Fruit fly (Drosophila melanogaster) whole organism, embryonic: ENCODE data around the gene Ilp1.

ENCODE experiments used
- Bgb ChIP-seq: fragments of 200-800 bp; sonication (Bioruptor generic); IDR thresholded peaks from 2 replicates; pipeline ENCODE4 v1.3.6; 2022; ENCODE audit warnings: missing biosample characterization, missing genetic modification characterization; ENCODE audit not compliant: partially characterized antibody
- CG10543 ChIP-seq: fragments of 200-800 bp; sonication (Bioruptor generic); optimal IDR thresholded peaks from 3 replicates; lab custom pipeline; 2017; ENCODE audit warnings: missing biosample characterization, mild to moderate bottlenecking, missing genetic modification characterization, moderate library complexity
- CG12104 ChIP-seq: fragments of 200-800 bp; sonication (Bioruptor generic); optimal IDR thresholded peaks from 3 replicates; lab custom pipeline; 2016; ENCODE audit warnings: missing biosample characterization, missing genetic modification characterization
- CG12769 ChIP-seq: fragments of 200-800 bp; sonication (Bioruptor generic); optimal IDR thresholded peaks from 2 replicates; lab custom pipeline; 2019; ENCODE audit warnings: missing biosample characterization, mild to moderate bottlenecking, missing genetic modification characterization, moderate library complexity
- CG1602 ChIP-seq: fragments of 200-800 bp; sonication (Bioruptor generic); optimal IDR thresholded peaks from 3 replicates; lab custom pipeline; 2016; ENCODE audit warnings: missing biosample characterization, missing genetic modification characterization
- CG1792 ChIP-seq: fragments of 200-800 bp; sonication (Bioruptor generic); optimal IDR thresholded peaks from 2 replicates; lab custom pipeline; 2016; ENCODE audit warnings: missing biosample characterization, missing genetic modification characterization
- CG3163 ChIP-seq: fragments of 200-800 bp; sonication (Bioruptor generic); optimal IDR thresholded peaks from 3 replicates; lab custom pipeline; 2016; ENCODE audit warnings: missing biosample characterization, missing genetic modification characterization
- CG34224 ChIP-seq: fragments of 200-800 bp; sonication (Bioruptor generic); IDR thresholded peaks from 3 replicates; pipeline ENCODE4 v1.3.6; 2022; ENCODE audit warnings: missing biosample characterization, missing genetic modification characterization; ENCODE audit not compliant: partially characterized antibody
- CG4328 ChIP-seq: fragments of 200-800 bp; sonication (Bioruptor generic); optimal IDR thresholded peaks from 3 replicates; lab custom pipeline; 2017; ENCODE audit warnings: missing biosample characterization, missing genetic modification reagents, missing genetic modification characterization
- CG4424 ChIP-seq: fragments of 200-800 bp; sonication (Bioruptor generic); optimal IDR thresholded peaks from 3 replicates; lab custom pipeline; 2016; ENCODE audit warnings: missing biosample characterization, missing genetic modification characterization
- CG7357 ChIP-seq: fragments of 200-800 bp; sonication (Bioruptor generic); IDR thresholded peaks from 3 replicates; pipeline ENCODE4 v1.3.6; 2022; ENCODE audit warnings: missing biosample characterization, missing genetic modification characterization
- CG8290 ChIP-seq, 3 experiments: fragments of 200-800 bp; sonication (Bioruptor generic); optimal IDR thresholded peaks; 2 replicates each; lab custom pipeline; 2016 to 2019; ENCODE audit warnings: missing biosample characterization in 3 of 3, missing genetic modification characterization in 3 of 3, mild to moderate bottlenecking in 2 of 3, moderate library complexity in 1 of 3
- CG8478 ChIP-seq: fragments of >200 bp; optimal IDR thresholded peaks from 2 replicates; lab custom pipeline; 2018
- CG9817 ChIP-seq: fragments of 200-800 bp; sonication (Bioruptor generic); optimal IDR thresholded peaks from 2 replicates; lab custom pipeline; 2018; ENCODE audit warnings: missing biosample characterization, mild to moderate bottlenecking, missing genetic modification characterization, moderate library complexity
- CG9932 ChIP-seq: fragments of 200-800 bp; sonication (Bioruptor generic); IDR thresholded peaks from 2 replicates; pipeline ENCODE4 v1.3.6; 2022; ENCODE audit warnings: missing biosample characterization, missing genetic modification characterization
- Ets65A ChIP-seq: fragments of 200-800 bp; sonication (Bioruptor generic); peaks from one replicate; lab custom pipeline; 2016; ENCODE audit warnings: missing biosample characterization, missing genetic modification characterization
- Ets97D ChIP-seq: fragments of 200-800 bp; sonication (Bioruptor generic); optimal IDR thresholded peaks from 3 replicates; lab custom pipeline; 2016; ENCODE audit warnings: missing biosample characterization, missing genetic modification characterization
- H2.0 ChIP-seq: fragments of 200-800 bp; sonication (Bioruptor generic); IDR thresholded peaks from 2 replicates; pipeline ENCODE4 v1.3.6; 2022; ENCODE audit warnings: missing biosample characterization, missing genetic modification characterization
- Mrtf ChIP-seq: fragments of 200-800 bp; sonication (Bioruptor generic); IDR thresholded peaks from 3 replicates; pipeline ENCODE4 v1.3.6; 2022; ENCODE audit warnings: missing biosample characterization, missing genetic modification characterization
- Vsx1 ChIP-seq: fragments of 200-800 bp; sonication (Bioruptor generic); optimal IDR thresholded peaks from 2 replicates; lab custom pipeline; 2017; ENCODE audit warnings: missing biosample characterization, mild to moderate bottlenecking, missing genetic modification characterization, missing genetic modification reagents
- ap ChIP-seq: fragments of 200-800 bp; sonication (Bioruptor generic); IDR thresholded peaks from 2 replicates; pipeline ENCODE4 v1.3.6; 2022; ENCODE audit warnings: missing biosample characterization, missing genetic modification characterization
- cg ChIP-seq: fragments of 200-800 bp; sonication (Bioruptor generic); optimal IDR thresholded peaks from 3 replicates; lab custom pipeline; 2019; ENCODE audit warnings: missing biosample characterization, mild to moderate bottlenecking, missing genetic modification characterization, moderate library complexity
- chinmo ChIP-seq: fragments of 200-800 bp; sonication (Bioruptor generic); IDR thresholded peaks from 4 replicates; pipeline ENCODE4 v1.3.6; 2022; ENCODE audit warnings: missing biosample characterization, missing genetic modification characterization; ENCODE audit not compliant: partially characterized antibody
- cwo ChIP-seq: fragments of 200-800 bp; sonication (Bioruptor generic); optimal IDR thresholded peaks from 3 replicates; lab custom pipeline; 2017; ENCODE audit warnings: missing biosample characterization, missing genetic modification characterization, mild to moderate bottlenecking, moderate library complexity, missing genetic modification reagents
- dmrt99B ChIP-seq: fragments of 200-800 bp; sonication (Bioruptor generic); optimal IDR thresholded peaks from 2 replicates; lab custom pipeline; 2018; ENCODE audit warnings: missing biosample characterization, mild to moderate bottlenecking, missing genetic modification characterization, moderate library complexity
- fd3F ChIP-seq: fragments of 200-800 bp; sonication (Bioruptor generic); optimal IDR thresholded peaks from 2 replicates; lab custom pipeline; 2018; ENCODE audit warnings: missing biosample characterization, mild to moderate bottlenecking, missing genetic modification characterization, moderate library complexity
- her ChIP-seq: fragments of 200-800 bp; sonication (Bioruptor generic); optimal IDR thresholded peaks from 2 replicates; lab custom pipeline; 2016; ENCODE audit warnings: missing biosample characterization, missing genetic modification characterization
- hth ChIP-seq: fragments of >200 bp; optimal IDR thresholded peaks from 2 replicates; lab custom pipeline; 2017; ENCODE audit warnings: inconsistent platforms
- klu ChIP-seq: fragments of 200-800 bp; sonication (Bioruptor generic); IDR thresholded peaks from 2 replicates; pipeline ENCODE4 v1.3.6; 2022; ENCODE audit warnings: missing biosample characterization, missing genetic modification characterization
- kni ChIP-seq: fragments of 200-800 bp; sonication (Bioruptor generic); optimal IDR thresholded peaks from 3 replicates; lab custom pipeline; 2017; ENCODE audit warnings: mild to moderate bottlenecking, missing biosample characterization, missing genetic modification reagents, missing genetic modification characterization
- knrl ChIP-seq: fragments of 200-800 bp; sonication (Bioruptor generic); IDR thresholded peaks from 3 replicates; pipeline ENCODE4 v1.3.6; 2022; ENCODE audit warnings: missing biosample characterization, missing genetic modification characterization; ENCODE audit not compliant: partially characterized antibody
- lbe ChIP-seq: fragments of 200-800 bp; sonication (Bioruptor generic); optimal IDR thresholded peaks from 2 replicates; lab custom pipeline; 2016; ENCODE audit warnings: missing biosample characterization, mild to moderate bottlenecking, missing genetic modification characterization
- mam ChIP-seq: fragments of 200-800 bp; sonication (Bioruptor generic); optimal IDR thresholded peaks from 3 replicates; lab custom pipeline; 2016; ENCODE audit warnings: missing biosample characterization, missing genetic modification characterization
- nau ChIP-seq: fragments of 200-800 bp; sonication (Bioruptor generic); optimal IDR thresholded peaks from 3 replicates; lab custom pipeline; 2017; ENCODE audit warnings: missing biosample characterization, mild to moderate bottlenecking, missing genetic modification characterization, missing genetic modification reagents
- pros ChIP-seq: fragments of 200-800 bp; sonication (Bioruptor generic); optimal IDR thresholded peaks from 3 replicates; lab custom pipeline; 2019; ENCODE audit warnings: missing biosample characterization, mild to moderate bottlenecking, missing genetic modification characterization, moderate library complexity
- scrt ChIP-seq: fragments of 200-800 bp; sonication (Bioruptor generic); optimal IDR thresholded peaks from 2 replicates; lab custom pipeline; 2018; ENCODE audit warnings: missing biosample characterization, mild to moderate bottlenecking, missing genetic modification characterization, moderate library complexity
- sr ChIP-seq: fragments of 200-800 bp; sonication (Bioruptor generic); IDR thresholded peaks from 3 replicates; pipeline ENCODE4 v1.3.6; 2022; ENCODE audit warnings: missing biosample characterization, missing genetic modification characterization
- tll ChIP-seq, 2 experiments: fragments of 200-800 bp in 1 of 2; fragments of >200 bp in 1 of 2; sonication (Bioruptor generic) in 1 of 2; optimal IDR thresholded peaks; 2 replicates each; lab custom pipeline; 2017 to 2019; ENCODE audit warnings: missing biosample characterization in 2 of 2, missing genetic modification characterization in 2 of 2, mild to moderate bottlenecking in 1 of 2, moderate library complexity in 1 of 2
- vvl ChIP-seq: fragments of 200-800 bp; sonication (Bioruptor generic); IDR thresholded peaks from 2 replicates; pipeline ENCODE4 v1.3.6; 2022; ENCODE audit warnings: missing biosample characterization, missing genetic modification characterization
- z ChIP-seq: fragments of 200-800 bp; sonication (Bioruptor generic); IDR thresholded peaks from 3 replicates; pipeline ENCODE4 v1.3.6; 2022; ENCODE audit warnings: missing biosample characterization, missing genetic modification characterization
- zen ChIP-seq: fragments of 200-800 bp; sonication (Bioruptor generic); optimal IDR thresholded peaks from 3 replicates; lab custom pipeline; 2018; ENCODE audit warnings: missing biosample characterization, mild to moderate bottlenecking, missing genetic modification characterization, moderate library complexity

Ilp1 gene

dm6 chr3L:9786746-9787145, 11.5 kb upstream of the Ilp1 start, which contains the start of gene CG32052:
TSS of gene CG32052 (plus strand) at chr3L:9787046.
- TF ChIP-seq scrt (GFP tag; lab: Kevin White, UChicago), result peak; percentile 33
- TF ChIP-seq Bgb (GFP tag; lab: Robert Waterston, UW), result peak; percentile 39
- peak; percentile 90 for TF ChIP-seq z (GFP tag; lab: Robert Waterston, UW)
- 0 out of 4 replicates have a peak, but pooled peaks have one; percentile 47 for TF ChIP-seq chinmo
- no peak for TF ChIP-seq fd3F (GFP tag; lab: Kevin White, UChicago)
- no peak for TF ChIP-seq Ets97D (GFP tag; lab: Kevin White, UChicago)

- TF ChIP-seq CG12104 (GFP tag; lab: Kevin White, UChicago), result no peak
- TF ChIP-seq CG3163 (GFP tag; lab: Kevin White, UChicago), result no peak
- TF ChIP-seq fd3F (GFP tag; lab: Kevin White, UChicago), result no peak
- TF ChIP-seq klu, result no peak
- TF ChIP-seq pros, result no peak
- TF ChIP-seq nau (GFP tag; lab: Kevin White, UChicago), result no peak
- no peak for TF ChIP-seq mam (GFP tag; lab: Kevin White, UChicago)
- TF ChIP-seq CG4328 (GFP tag; lab: Kevin White, UChicago), result no peak
- no peak for TF ChIP-seq kni (GFP tag; lab: Kevin White, UChicago)
- TF ChIP-seq CG34224 (GFP tag; lab: Robert Waterston, UW), result no peak
- TF ChIP-seq Vsx1, result no peak
- TF ChIP-seq cg (GFP tag; lab: Kevin White, UChicago), result no peak
- no peak for TF ChIP-seq CG7357 (GFP tag; lab: Robert Waterston, UW)
- no peak for TF ChIP-seq her (GFP tag; lab: Kevin White, UChicago)
Measured at dm6 chr3L:9797587-9797986, 633 bp upstream of the Ilp1 start, which contains the start of gene Zasp67. TSS of gene Zasp67 (minus strand) at chr3L:9797687.

dm6 chr3L:9799398-9799797, 1.2 kb downstream of the Ilp1 start, which contains the start of gene Ilp2:
TSS of gene Ilp2 (plus strand) at chr3L:9799698.
- no peak for TF ChIP-seq H2.0 (GFP tag; lab: Robert Waterston, UW)

- TF ChIP-seq fd3F (GFP tag; lab: Kevin White, UChicago), result no peak
- no peak for TF ChIP-seq ap
- peak; percentile 52 for TF ChIP-seq Ets65A (GFP tag; lab: Kevin White, UChicago)
- peak; percentile 51 for TF ChIP-seq CG8478 (lab: Kevin White, UChicago)
Measured at dm6 chr3L:9802020-9802419, 3.8 kb downstream of the Ilp1 start, which contains the start of gene Ilp3. TSS of gene Ilp3 (minus strand) at chr3L:9802120.

- TF ChIP-seq CG8290 (GFP tag; optimal IDR thresholded peaks at IDR 0.05; lab: Kevin White, UChicago), result no peak
- no peak for TF ChIP-seq CG8290 (tag; optimal IDR thresholded peaks at IDR 0.05; lab: Kevin White, UChicago)
- peak in 1 of 2 experiments; percentile 96 for TF ChIP-seq tll (GFP tag; optimal IDR thresholded peaks at IDR 0.05; lab: Kevin White, UChicago)
- peak; percentile 49 for TF ChIP-seq zen (tag; lab: Kevin White, UChicago)
- TF ChIP-seq CG3163 (GFP tag; lab: Kevin White, UChicago), result no peak
- no peak for TF ChIP-seq CG9932 (GFP tag; lab: Robert Waterston, UW)
- no peak for TF ChIP-seq knrl (GFP tag; lab: Robert Waterston, UW)
- TF ChIP-seq, all 482 proteins: peak for 2
Measured at dm6 chr3L:9804125-9804524, 5.9 kb downstream of the Ilp1 start, which contains the start of gene Ilp4. TSS of gene Ilp4 (minus strand) at chr3L:9804263.

dm6 chr3L:9813345-9813897, 15.2 kb downstream of the Ilp1 start, which contains the start of gene CG43897:
TSS of gene CG43897 (plus strand) at chr3L:9813847.
- TF ChIP-seq CG1602 (GFP tag; lab: Kevin White, UChicago), result no peak
- TF ChIP-seq cwo (GFP tag; lab: Kevin White, UChicago), result no peak
- TF ChIP-seq CG4424 (GFP tag; lab: Kevin White, UChicago), result no peak
- peak; percentile 87 for TF ChIP-seq CG12769 (tag; lab: Kevin White, UChicago)
- no peak for TF ChIP-seq tll (GFP tag; optimal IDR thresholded peaks at IDR 0.05; lab: Kevin White, UChicago)
- no peak for TF ChIP-seq dmrt99B
- no peak for TF ChIP-seq vvl (GFP tag; lab: Robert Waterston, UW)
- no peak for TF ChIP-seq CG1792 (GFP tag; lab: Kevin White, UChicago)
- TF ChIP-seq hth, result no peak
- TF ChIP-seq lbe (GFP tag; lab: Kevin White, UChicago), result no peak
- TF ChIP-seq sr (GFP tag; lab: Robert Waterston, UW), result peak; percentile 92
- no peak for TF ChIP-seq Mrtf (GFP tag; lab: Robert Waterston, UW)
- TF ChIP-seq CG9817 (tag; lab: Kevin White, UChicago), result no peak
- TF ChIP-seq CG10543 (GFP tag; lab: Kevin White, UChicago), result peak; percentile 19
